Fruit fly (Drosophila melanogaster) whole organism: ENCODE measurements around the gene CG7483.

Source experiments
- CG8478 ChIP-seq: fragments of >200 bp; optimal IDR thresholded peaks from 2 replicates; lab custom pipeline; 2018; ENCODE audit warnings: inconsistent platforms
- Dll ChIP-seq: fragments of >200 bp; optimal IDR thresholded peaks from 2 replicates; lab custom pipeline; 2017
- pan ChIP-seq: fragments of >200 bp; optimal IDR thresholded peaks from 2 replicates; lab custom pipeline; 2017
- psq ChIP-seq: fragments of >200 bp; optimal IDR thresholded peaks from 2 replicates; lab custom pipeline; 2017
- usp ChIP-seq: fragments of >200 bp; optimal IDR thresholded peaks from 2 replicates; lab custom pipeline; 2017; ENCODE audit warnings: missing biosample characterization, missing genetic modification characterization, mixed read lengths

dm6 chr3R:8324016-8324415 is 11.0 kb downstream of the CG7483 start, which contains the start of gene CG7443:
- no peak for TF ChIP-seq psq
- no peak for TF ChIP-seq usp (GFP tag; lab: Kevin White, UChicago)
- TF ChIP-seq pan (lab: Kevin White, UChicago) = no peak
- TF ChIP-seq CG8478 (lab: Kevin White, UChicago) = no peak
- TF ChIP-seq Dll (lab: Kevin White, UChicago) = no peak
